Worm (Caenorhabditis elegans) whole organism, L3 larva: ENCODE results near the gene F53A9.7.

Experiments used
- ZK546.5 ChIP-seq: sonication (generic microtip); optimal IDR thresholded peaks from 2 replicates; lab custom pipeline; 2017; ENCODE audit warnings: missing biosample characterization, missing genetic modification characterization
- ama-1 ChIP-seq: fragments of 150-350 bp; optimal IDR thresholded peaks from 2 replicates; lab custom pipeline; 2018
- ceh-28 ChIP-seq: fragments of 150-350 bp; optimal IDR thresholded peaks from 2 replicates; lab custom pipeline; 2014; ENCODE audit warnings: missing biosample characterization, missing genetic modification reagents, missing genetic modification characterization
- ceh-9 ChIP-seq: sonication (generic microtip); optimal IDR thresholded peaks from 2 replicates; lab custom pipeline; 2018; ENCODE audit warnings: missing biosample characterization, missing genetic modification characterization
- egl-27 ChIP-seq: sonication (generic microtip); optimal IDR thresholded peaks from 4 replicates; lab custom pipeline; 2017; ENCODE audit warnings: missing biosample characterization, missing genetic modification reagents, missing genetic modification characterization
- egl-5 ChIP-seq: fragments of 150-350 bp; optimal IDR thresholded peaks from 2 replicates; lab custom pipeline; 2017; ENCODE audit warnings: missing biosample characterization, missing genetic modification reagents, missing genetic modification characterization, inconsistent platforms
- elt-2 ChIP-seq: sonication (generic microtip); optimal IDR thresholded peaks from 2 replicates; lab custom pipeline; 2016; ENCODE audit warnings: missing genetic modification reagents, mild to moderate bottlenecking, missing genetic modification characterization, missing compliant biosample characterization
- fkh-10 ChIP-seq: sonication (generic microtip); optimal IDR thresholded peaks from 2 replicates; lab custom pipeline; 2017; ENCODE audit warnings: missing biosample characterization, missing genetic modification reagents, missing genetic modification characterization
- fos-1 ChIP-seq: fragments of 150-350 bp; optimal IDR thresholded peaks from 2 replicates; lab custom pipeline; 2014; ENCODE audit warnings: missing biosample characterization, missing genetic modification characterization
- hmg-11 ChIP-seq: sonication (generic microtip); optimal IDR thresholded peaks from 2 replicates; lab custom pipeline; 2016; ENCODE audit warnings: missing genetic modification characterization, missing compliant biosample characterization
- jun-1 ChIP-seq: fragments of 150-350 bp; optimal IDR thresholded peaks from 2 replicates; lab custom pipeline; 2014; ENCODE audit warnings: missing biosample characterization, missing genetic modification reagents, missing genetic modification characterization
- mdl-1 ChIP-seq: fragments of 150-350 bp; optimal IDR thresholded peaks from 2 replicates; lab custom pipeline; 2014; ENCODE audit warnings: missing biosample characterization, missing genetic modification characterization
- nhr-43 ChIP-seq: sonication (generic microtip); optimal IDR thresholded peaks from 2 replicates; lab custom pipeline; 2016; ENCODE audit warnings: mild to moderate bottlenecking, missing genetic modification characterization, missing compliant biosample characterization; ENCODE audit not compliant: poor library complexity, severe bottlenecking
- nhr-67 ChIP-seq: fragments of 150-350 bp; optimal IDR thresholded peaks from 2 replicates; lab custom pipeline; 2014; ENCODE audit warnings: missing biosample characterization, missing genetic modification characterization
- nhr-76 ChIP-seq: fragments of 150-350 bp; sonication (generic microtip); optimal IDR thresholded peaks from 5 replicates; lab custom pipeline; 2014; ENCODE audit warnings: missing biosample characterization, missing genetic modification characterization
- pha-4 ChIP-seq: fragments of 150-350 bp; optimal IDR thresholded peaks from 2 replicates; lab custom pipeline; 2014; ENCODE audit warnings: missing biosample characterization, missing genetic modification reagents, missing genetic modification characterization
- pqm-1 ChIP-seq: fragments of 150-350 bp; optimal IDR thresholded peaks from 2 replicates; lab custom pipeline; 2017; ENCODE audit warnings: missing biosample characterization, missing genetic modification characterization, inconsistent platforms
- snpc-4 ChIP-seq: fragments of 150-350 bp; optimal IDR thresholded peaks from 2 replicates; lab custom pipeline; 2014; ENCODE audit warnings: missing biosample characterization, missing genetic modification characterization
- tbx-2 ChIP-seq: sonication (generic microtip); optimal IDR thresholded peaks from 2 replicates; lab custom pipeline; 2016; ENCODE audit warnings: mild to moderate bottlenecking, missing genetic modification characterization, missing compliant biosample characterization
- unc-39 ChIP-seq: sonication (generic microtip); optimal IDR thresholded peaks from 4 replicates; lab custom pipeline; 2017; ENCODE audit warnings: missing biosample characterization, missing genetic modification characterization
- unc-62 ChIP-seq: fragments of 150-350 bp; sonication (generic microtip); optimal IDR thresholded peaks from 4 replicates; lab custom pipeline; 2014; ENCODE audit warnings: missing biosample characterization, missing genetic modification reagents, missing genetic modification characterization
- zag-1 ChIP-seq: fragments of 150-350 bp; optimal IDR thresholded peaks from 2 replicates; lab custom pipeline; 2014; ENCODE audit warnings: missing biosample characterization, missing genetic modification characterization
- ztf-4 ChIP-seq: fragments of 150-350 bp; optimal IDR thresholded peaks from 2 replicates; lab custom pipeline; 2014; ENCODE audit warnings: missing biosample characterization, missing genetic modification characterization

F53A9.7 gene

DNA sequence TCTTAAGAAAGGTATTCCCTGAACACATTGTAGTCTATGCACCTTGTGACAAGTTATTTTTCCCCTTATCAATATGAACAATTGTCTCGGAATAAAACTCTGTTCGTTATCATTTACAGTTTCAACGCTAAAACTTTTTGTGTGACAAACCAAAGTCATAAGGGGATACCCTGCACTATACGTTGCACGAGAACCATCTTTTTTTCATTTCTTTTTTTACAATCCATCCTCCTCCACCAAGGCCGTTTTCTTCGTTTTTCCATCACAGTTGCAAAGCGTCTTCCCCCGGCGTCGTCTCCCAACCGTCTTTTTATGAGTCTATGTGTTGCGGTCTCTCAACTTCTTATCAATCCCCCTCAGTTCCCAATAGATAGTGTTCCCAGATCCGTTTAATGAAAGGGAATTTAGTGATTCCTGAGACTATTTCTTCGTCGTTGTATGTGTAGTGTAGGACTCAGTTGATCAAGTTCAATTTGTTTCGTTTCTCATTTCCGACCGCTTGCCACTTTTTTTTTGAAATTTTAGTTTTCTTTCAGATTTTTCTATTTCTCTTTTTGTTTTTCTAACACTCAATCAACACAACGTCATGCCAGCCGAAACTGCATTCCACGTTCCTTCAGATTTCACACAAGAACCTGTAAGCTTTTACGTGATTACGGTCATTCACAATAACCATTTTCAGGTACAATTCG lies 40.5 kb downstream of the F53A9.7 start (continued):
- no peak for TF ChIP-seq ceh-28 (tag; lab: Kevin White, UChicago)
- no peak for TF ChIP-seq zag-1 (tag; lab: Kevin White, UChicago)
- TF ChIP-seq mdl-1 (tag; lab: Kevin White, UChicago), result peak; percentile 56
- no peak for TF ChIP-seq fkh-10

DNA sequence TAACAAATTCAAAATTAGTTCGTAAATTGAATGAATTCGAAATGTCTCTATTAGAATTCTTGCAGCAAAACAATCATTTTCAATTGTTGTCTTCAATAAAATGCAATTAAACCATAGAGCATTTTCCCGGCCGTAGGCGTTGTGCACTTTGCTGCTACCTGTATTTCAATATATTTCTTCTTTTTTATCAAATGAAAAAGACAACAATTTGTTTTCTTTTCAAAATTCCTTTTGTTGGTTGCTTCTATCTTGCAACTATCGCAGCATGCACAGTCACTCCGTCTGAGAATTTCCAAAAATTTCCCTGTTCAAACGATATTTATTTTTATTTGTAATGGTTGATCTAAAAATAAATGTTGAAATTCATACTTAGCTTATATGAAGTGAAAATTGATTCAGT lies 41.6 kb downstream of the F53A9.7 start:
- TF ChIP-seq unc-62 (no peak), egl-5 (no peak), mdl-1 (tag; lab: Kevin White, UChicago) (no peak), nhr-76 (tag; lab: Kevin White, UChicago) (no peak), hmg-11 (tag; lab: Kevin White, UChicago) (no peak), fos-1 (tag; lab: Kevin White, UChicago) (no peak), ztf-4 (tag; lab: Kevin White, UChicago) (no peak), tbx-2 (tag; lab: Kevin White, UChicago) (no peak), nhr-67 (tag; lab: Kevin White, UChicago) (no peak), unc-39 (no peak), ceh-9 (no peak)

DNA sequence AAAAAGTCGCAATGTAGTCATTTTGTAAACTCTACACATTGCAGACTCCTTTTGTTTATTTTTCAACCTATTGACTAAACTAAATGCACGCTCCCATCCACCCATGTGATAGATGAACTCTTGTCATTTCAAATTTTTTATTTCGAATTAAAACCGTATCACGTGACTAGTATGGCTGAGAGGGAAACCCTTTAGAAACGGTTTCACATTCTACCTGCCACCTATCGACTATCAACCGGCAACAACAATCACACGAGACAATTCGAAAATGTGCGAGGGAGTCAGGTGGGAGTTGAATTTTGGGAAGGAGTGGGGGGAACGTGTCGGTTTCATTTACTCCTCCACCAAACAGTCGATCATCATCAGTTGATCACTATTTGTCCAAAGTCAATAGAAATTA lies 42.2 kb downstream of the F53A9.7 start:
- TF ChIP-seq nhr-43 (tag; lab: Kevin White, UChicago), result peak; percentile 14
- peak; percentile 2 for TF ChIP-seq jun-1 (tag; lab: Kevin White, UChicago)
- TF ChIP-seq pqm-1 (tag; lab: Kevin White, UChicago), result peak; percentile 81
- no peak for TF ChIP-seq ama-1 (lab: Kevin White, UChicago)
- peak; percentile 81 for TF ChIP-seq elt-2 (tag; lab: Kevin White, UChicago)
- no peak for TF ChIP-seq nhr-76 (tag; lab: Kevin White, UChicago)
- peak; percentile 44 for TF ChIP-seq mdl-1 (tag; lab: Kevin White, UChicago)
- peak; percentile 79 for TF ChIP-seq pha-4 (tag; lab: Kevin White, UChicago)

DNA sequence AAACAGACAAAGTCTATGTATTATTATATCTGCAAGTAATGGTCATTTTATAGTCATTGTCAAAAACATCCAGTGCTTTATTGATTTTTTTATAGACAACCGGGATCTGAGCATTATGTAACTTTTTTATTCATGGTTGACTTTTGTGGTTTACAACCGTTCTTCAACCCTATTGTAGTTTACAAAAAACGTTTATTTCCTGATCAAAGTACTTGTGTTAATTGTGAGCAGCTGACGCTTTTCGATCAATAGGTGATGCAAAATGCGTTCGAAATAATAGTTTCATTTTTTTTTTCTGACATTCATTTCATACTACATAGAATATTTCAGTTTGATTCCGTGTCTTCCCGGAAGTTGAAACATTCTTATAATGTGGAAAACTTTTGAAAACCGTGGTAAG lies 44.0 kb downstream of the F53A9.7 start, which contains the start of the genes K09E2.2 and K09E2.3:
Gene K09E2.2, plus strand, starts transcription at position 301 of the 400 bp plus-strand sequence.
Gene K09E2.3, plus strand, starts transcription at position 325 of the 400 bp plus-strand sequence.
- TF ChIP-seq elt-2 (tag; lab: Kevin White, UChicago) (no peak), egl-27 (no peak), snpc-4 (tag; lab: Kevin White, UChicago) (no peak), ZK546.5 (no peak)
